Worm (Caenorhabditis elegans) whole organism, mixed stage, embryonic: ENCODE measurements around the gene srz-58.

Source experiments
- blmp-1 ChIP-seq: fragments of 150-350 bp; optimal IDR thresholded peaks from 2 replicates; lab custom pipeline; 2014; ENCODE audit warnings: missing biosample characterization, missing genetic modification characterization
- ceh-39 ChIP-seq: fragments of 150-350 bp; optimal IDR thresholded peaks from 2 replicates; lab custom pipeline; 2014; ENCODE audit warnings: missing biosample characterization, missing genetic modification characterization
- ceh-43 ChIP-seq: fragments of 200-800 bp; sonication (Bioruptor generic); optimal IDR thresholded peaks from 2 replicates; lab custom pipeline; 2018; ENCODE audit warnings: mild to moderate bottlenecking, missing genetic modification characterization, moderate library complexity, missing compliant biosample characterization
- cnd-1 ChIP-seq: fragments of 200-800 bp; sonication (Bioruptor generic); optimal IDR thresholded peaks from 2 replicates; lab custom pipeline; 2018; ENCODE audit warnings: mild to moderate bottlenecking, missing genetic modification characterization, missing compliant biosample characterization
- drap-1 ChIP-seq: fragments of 200-800 bp; sonication (Bioruptor generic); optimal IDR thresholded peaks from 3 replicates; lab custom pipeline; 2018; ENCODE audit warnings: mild to moderate bottlenecking, missing genetic modification characterization, missing compliant biosample characterization
- elt-1 ChIP-seq: sonication (generic microtip); optimal IDR thresholded peaks from 2 replicates; lab custom pipeline; 2017; ENCODE audit warnings: missing genetic modification characterization, mild to moderate bottlenecking, missing compliant biosample characterization, antibody characterized with exemption, moderate library complexity, borderline replicate concordance; ENCODE audit not compliant: insufficient read depth
- flh-1 ChIP-seq: fragments of 200-800 bp; sonication (Bioruptor generic); optimal IDR thresholded peaks from 2 replicates; lab custom pipeline; 2018; ENCODE audit warnings: mild to moderate bottlenecking, missing genetic modification characterization, moderate library complexity, missing compliant biosample characterization
- ham-2 ChIP-seq: fragments of 200-800 bp; sonication (Bioruptor generic); optimal IDR thresholded peaks from 2 replicates; lab custom pipeline; 2018; ENCODE audit warnings: mild to moderate bottlenecking, missing genetic modification characterization, missing compliant biosample characterization
- hlh-1 ChIP-seq: fragments of 150-350 bp; optimal IDR thresholded peaks from 2 replicates; lab custom pipeline; 2014; ENCODE audit warnings: missing biosample characterization, missing genetic modification reagents, missing genetic modification characterization
- lin-13 ChIP-seq: fragments of 150-350 bp; optimal IDR thresholded peaks from 2 replicates; lab custom pipeline; 2014; ENCODE audit warnings: missing biosample characterization, missing genetic modification characterization
- lsy-2 ChIP-seq: fragments of 150-350 bp; optimal IDR thresholded peaks from 2 replicates; lab custom pipeline; 2014; ENCODE audit warnings: missing biosample characterization, missing genetic modification characterization
- mab-5 ChIP-seq: fragments of 150-350 bp; optimal IDR thresholded peaks from 2 replicates; lab custom pipeline; 2014; ENCODE audit warnings: missing biosample characterization, missing genetic modification characterization
- mep-1 ChIP-seq: fragments of 150-350 bp; optimal IDR thresholded peaks from 2 replicates; lab custom pipeline; 2017; ENCODE audit warnings: missing biosample characterization, missing genetic modification reagents, missing genetic modification characterization, inconsistent platforms
- mls-2 ChIP-seq: sonication (generic microtip); optimal IDR thresholded peaks from 2 replicates; lab custom pipeline; 2016; ENCODE audit warnings: mild to moderate bottlenecking, missing genetic modification characterization, moderate library complexity, missing compliant biosample characterization
- nhr-12 ChIP-seq: fragments of 150-350 bp; optimal IDR thresholded peaks from 2 replicates; lab custom pipeline; 2014; ENCODE audit warnings: missing biosample characterization, missing genetic modification characterization
- nhr-237 ChIP-seq: fragments of 150-350 bp; optimal IDR thresholded peaks from 2 replicates; lab custom pipeline; 2014; ENCODE audit warnings: missing biosample characterization, missing genetic modification characterization
- nhr-28 ChIP-seq: fragments of 150-350 bp; optimal IDR thresholded peaks from 2 replicates; lab custom pipeline; 2014; ENCODE audit warnings: missing biosample characterization, missing genetic modification characterization
- sem-2 ChIP-seq: fragments of 200-800 bp; sonication (Bioruptor generic); optimal IDR thresholded peaks from 2 replicates; lab custom pipeline; 2018; ENCODE audit warnings: mild to moderate bottlenecking, missing genetic modification characterization, missing compliant biosample characterization
- sptf-1 ChIP-seq: sonication (generic microtip); optimal IDR thresholded peaks from 2 replicates; lab custom pipeline; 2017; ENCODE audit warnings: mild to moderate bottlenecking, missing genetic modification characterization, moderate library complexity, missing compliant biosample characterization
- tbx-8 ChIP-seq: fragments of 200-800 bp; sonication (Bioruptor generic); optimal IDR thresholded peaks from 2 replicates; lab custom pipeline; 2018; ENCODE audit warnings: mild to moderate bottlenecking, missing genetic modification characterization, moderate library complexity, missing compliant biosample characterization
- unc-120 ChIP-seq: sonication (generic microtip); optimal IDR thresholded peaks from 2 replicates; lab custom pipeline; 2017; ENCODE audit warnings: missing genetic modification characterization, missing compliant biosample characterization; ENCODE audit not compliant: poor library complexity, severe bottlenecking
- ztf-11 ChIP-seq: fragments of 150-350 bp; optimal IDR thresholded peaks from 2 replicates; lab custom pipeline; 2014; ENCODE audit warnings: missing biosample characterization, missing genetic modification characterization

The srz-58 gene

DNA sequence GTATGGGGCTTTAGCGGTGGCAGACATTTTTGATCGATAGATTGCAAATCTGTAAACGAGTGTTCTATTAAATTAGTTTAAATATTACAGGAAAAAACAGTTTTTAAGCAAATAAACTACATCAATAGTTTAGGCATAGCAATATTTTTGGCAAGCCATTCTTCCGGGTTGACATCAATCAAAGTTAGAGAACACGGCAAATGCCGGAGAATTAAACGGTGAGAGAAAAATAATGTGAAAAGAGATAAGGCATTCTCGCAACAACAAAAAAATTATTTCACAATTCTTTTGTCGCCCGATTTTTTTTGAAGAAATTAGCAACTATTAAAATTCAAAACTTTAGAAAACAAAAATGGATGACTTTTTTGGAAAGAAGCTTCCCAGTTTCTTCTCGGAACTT, 26.9 kb downstream of the srz-58 start, which contains the start of the genes fbxa-188 and fbxa-189:
Gene fbxa-188, minus strand, starts transcription at position 51 of the 400 bp plus-strand sequence.
Gene fbxa-189, plus strand, starts transcription at position 339 of the 400 bp plus-strand sequence.
- TF ChIP-seq mab-5 (tag; lab: Kevin White, UChicago) = no peak
- no peak for TF ChIP-seq unc-120 (tag; lab: Kevin White, UChicago)

DNA sequence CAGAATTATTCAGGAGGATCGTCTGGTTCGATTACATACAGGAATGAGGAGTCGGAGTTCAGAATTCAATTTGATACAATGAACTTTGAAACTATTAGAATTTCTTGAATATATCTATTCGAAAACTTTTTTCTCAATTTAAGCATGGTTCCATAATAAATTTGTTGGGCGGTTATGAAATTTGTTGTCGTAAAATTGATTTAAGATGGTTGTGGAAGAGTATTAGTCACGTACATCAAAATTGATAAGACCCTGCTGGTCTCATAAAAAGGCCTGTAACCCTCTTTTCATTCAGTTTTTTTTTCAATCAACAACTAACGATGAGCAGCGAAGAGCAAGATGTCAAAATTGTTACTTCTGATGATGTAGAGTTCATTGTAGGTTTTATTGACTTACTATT, 29.7 kb downstream of the srz-58 start, which contains the start of gene skr-5:
Gene skr-5, plus strand, starts transcription at position 301 of the 400 bp plus-strand sequence.
- TF ChIP-seq lin-13 (no peak), nhr-12 (tag; lab: Kevin White, UChicago) (no peak), unc-120 (tag; lab: Kevin White, UChicago) (no peak), sem-2 (no peak), sptf-1 (no peak), mab-5 (tag; lab: Kevin White, UChicago) (no peak), mep-1 (tag; lab: Kevin White, UChicago) (no peak), ceh-39 (tag; lab: Kevin White, UChicago) (no peak)
- TF ChIP-seq, all 35 proteins: peak for 0

DNA sequence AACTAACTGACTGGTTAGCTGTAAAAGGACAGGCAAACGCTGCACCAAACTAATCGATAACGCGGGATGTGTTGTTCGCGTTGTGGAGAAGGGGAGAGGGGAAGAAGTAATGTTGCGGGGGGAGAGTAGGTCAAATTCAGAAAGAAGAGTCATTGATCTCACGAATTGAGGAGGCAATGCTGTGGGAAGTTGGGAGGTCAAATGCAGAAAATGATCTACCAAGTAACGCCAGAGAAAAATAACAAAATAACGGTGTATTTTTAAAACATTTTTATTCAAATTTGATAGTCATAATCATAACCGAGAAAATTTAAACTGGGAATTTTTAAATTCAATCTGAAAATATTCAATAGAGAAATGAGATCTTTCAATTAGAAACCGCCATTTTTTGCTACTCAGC, 32.1 kb downstream of the srz-58 start, which contains the start of gene lsy-27:
Gene lsy-27, minus strand, starts transcription at position 101 of the 400 bp plus-strand sequence.
- TF ChIP-seq lsy-2 (tag; lab: Kevin White, UChicago) (no peak), ham-2 (no peak), mep-1 (tag; lab: Kevin White, UChicago) (no peak), lin-13 (no peak), ceh-39 (tag; lab: Kevin White, UChicago) (no peak), sem-2 (no peak), flh-1 (GFP tag; lab: Kevin White, UChicago) (no peak), nhr-12 (tag; lab: Kevin White, UChicago) (no peak), cnd-1 (tag; lab: Kevin White, UChicago) (no peak), drap-1 (GFP tag; lab: Kevin White, UChicago) (no peak), mls-2 (tag; lab: Kevin White, UChicago) (no peak)

DNA sequence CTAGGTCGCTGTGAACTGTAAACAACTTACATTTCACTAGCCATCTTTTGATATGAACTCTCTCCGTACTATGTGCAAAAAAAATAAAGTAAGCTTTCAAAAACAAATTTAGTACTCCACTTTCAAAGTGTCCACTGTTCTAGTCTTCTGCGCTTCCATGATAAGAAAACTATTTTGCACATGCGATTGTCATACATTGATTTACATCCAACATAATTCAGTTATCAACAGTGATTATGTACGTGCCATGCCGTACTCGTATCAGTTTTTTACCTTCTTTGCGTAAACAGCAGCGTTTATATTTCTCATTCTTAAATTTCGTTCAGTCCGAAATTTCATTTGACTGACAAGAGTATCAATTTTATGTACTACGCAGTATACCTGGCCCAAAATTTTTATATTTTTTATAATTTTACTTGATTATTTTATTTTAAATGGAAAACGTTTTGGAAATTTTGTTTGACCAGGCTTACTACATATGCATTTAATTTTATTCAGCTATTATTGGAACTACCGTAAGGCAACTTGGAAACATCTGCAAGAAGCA, 35.0 kb downstream of the srz-58 start, which contains the start of the genes fbxa-134 and F47H4.2:
Gene fbxa-134, minus strand, starts transcription at position 44 of the 547 bp plus-strand sequence.
Gene F47H4.2, plus strand, starts transcription at position 497 of the 547 bp plus-strand sequence.
- no peak for TF ChIP-seq nhr-28 (tag; lab: Kevin White, UChicago)
- TF ChIP-seq ceh-43 (GFP tag; lab: Kevin White, UChicago) = no peak
- TF ChIP-seq ztf-11 = no peak
- TF ChIP-seq lin-13 = no peak
- TF ChIP-seq nhr-237 (tag; lab: Kevin White, UChicago) = no peak
- no peak for TF ChIP-seq tbx-8
- no peak for TF ChIP-seq sptf-1
- TF ChIP-seq unc-120 (tag; lab: Kevin White, UChicago) = no peak
- TF ChIP-seq drap-1 (GFP tag; lab: Kevin White, UChicago) = no peak
- TF ChIP-seq sem-2 = no peak
- no peak for TF ChIP-seq blmp-1 (tag; lab: Kevin White, UChicago)
- TF ChIP-seq elt-1 (tag; lab: Kevin White, UChicago) = no peak
- no peak for TF ChIP-seq hlh-1 (tag; lab: Kevin White, UChicago)
- TF ChIP-seq mep-1 (tag; lab: Kevin White, UChicago) = no peak
